Worm (Caenorhabditis elegans): ENCODE data around the gene his-37.

DNA sequence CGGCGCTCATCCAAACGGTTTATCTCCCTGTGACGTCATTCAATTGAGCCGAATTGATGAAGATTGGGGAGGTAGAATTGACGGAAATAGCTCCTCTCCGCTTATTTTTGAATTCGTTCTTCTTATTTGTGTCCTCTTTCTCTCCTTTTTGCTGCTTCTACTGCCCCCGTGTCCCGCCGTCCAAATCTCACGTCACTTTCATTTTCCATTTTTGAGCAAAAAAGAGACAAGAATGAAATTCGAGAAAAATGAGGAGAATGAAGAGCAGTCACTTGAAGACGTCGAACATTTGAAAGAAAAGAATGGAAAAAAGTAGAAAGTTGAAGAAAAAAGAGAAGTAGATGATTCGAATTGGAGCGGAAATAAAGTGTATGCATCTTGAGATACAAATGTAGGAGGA lies 16.7 kb downstream of the his-37 start:
- TF ChIP-seq aly-2 (tag; optimal IDR thresholded peaks at IDR 0.05), result no peak
- no peak for TF ChIP-seq fos-1 (tag; optimal IDR thresholded peaks at IDR 0.05)
- no peak for TF ChIP-seq egl-27 (tag; optimal IDR thresholded peaks at IDR 0.05)
- TF ChIP-seq ama-1 (optimal IDR thresholded peaks at IDR 0.05), result no peak
